Fruit fly (Drosophila melanogaster): ENCODE results near the gene CG12531.

CG12531 gene

DNA sequence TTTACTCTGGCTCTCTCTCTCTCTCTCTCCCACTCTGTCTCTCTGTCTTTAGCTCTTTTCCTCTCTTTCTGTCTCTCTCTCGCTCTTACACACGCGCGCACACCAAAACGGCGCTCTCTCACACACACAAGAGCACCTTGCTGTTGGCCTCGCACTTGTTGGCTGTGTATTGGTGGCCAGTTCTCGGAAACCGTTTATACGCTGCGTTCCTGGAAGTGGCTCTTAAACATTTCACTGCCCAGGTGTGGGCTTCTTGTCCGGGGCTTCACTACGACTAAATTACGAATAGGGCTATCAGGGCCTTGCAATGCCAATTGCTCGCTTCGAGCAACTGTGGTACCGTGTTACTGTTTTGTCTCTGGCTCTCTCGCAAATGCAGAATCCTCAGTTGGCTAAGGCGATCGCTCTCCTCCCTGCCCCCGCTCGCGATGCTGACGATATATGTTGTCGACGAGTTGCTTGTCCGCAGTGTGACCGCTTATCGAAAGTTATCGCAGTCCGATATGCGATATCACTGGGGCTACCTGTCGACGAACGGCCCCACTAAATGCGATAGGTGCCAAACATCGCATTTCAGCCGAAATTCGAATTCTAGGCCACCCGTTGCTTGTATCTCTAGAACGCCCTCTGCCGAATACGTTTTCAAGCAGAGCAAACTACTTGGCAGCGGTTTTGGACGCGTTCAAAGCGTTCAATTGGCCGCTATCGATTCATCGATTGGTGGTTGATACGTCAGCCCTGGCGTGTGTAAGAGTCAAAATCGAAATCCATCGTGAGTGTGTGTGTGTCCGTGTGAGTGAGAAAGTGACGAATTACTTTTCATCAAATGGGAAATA is 35.5 kb upstream of the CG12531 start, which contains the start of the genes dome and Ubqn (continued):
- TF ChIP-seq sc (optimal IDR thresholded peaks at IDR 0.05) (no peak), sc (GFP tag; optimal IDR thresholded peaks at IDR 0.05) (no peak), CG4730 (GFP tag; IDR thresholded peaks at IDR 0.05) (no peak), Dp (GFP tag; optimal IDR thresholded peaks at IDR 0.05) (peak; percentile 49), ara (GFP tag; IDR thresholded peaks at IDR 0.05) (no peak), Asciz (GFP tag; optimal IDR thresholded peaks at IDR 0.05) (no peak), CG11560 (tag; IDR thresholded peaks at IDR 0.05) (no peak), dpn (GFP tag; optimal IDR thresholded peaks at IDR 0.05) (peak in 1 of 2 experiments; percentile 30), CG30431 (GFP tag; optimal IDR thresholded peaks at IDR 0.05) (no peak), CG18619 (GFP tag; optimal IDR thresholded peaks at IDR 0.05) (no peak), CG5180 (GFP tag; optimal IDR thresholded peaks at IDR 0.05) (peak; percentile 23), abd-A (tag; optimal IDR thresholded peaks at IDR 0.05) (no peak), CG11085 (GFP tag; IDR thresholded peaks at IDR 0.05) (no peak), tio (GFP tag; optimal IDR thresholded peaks at IDR 0.05) (no peak), CG7963 (GFP tag; IDR thresholded peaks at IDR 0.05; ENCODE audit: partially characterized antibody) (peak; percentile 85), her (GFP tag; optimal IDR thresholded peaks at IDR 0.05) (no peak), Side (GFP tag; optimal IDR thresholded peaks at IDR 0.05) (peak; percentile 7), odd (GFP tag; optimal IDR thresholded peaks at IDR 0.05) (peak; percentile 11), HLH54F (GFP tag; optimal IDR thresholded peaks at IDR 0.05) (no peak), PHDP (tag; optimal IDR thresholded peaks at IDR 0.05) (no peak), CG17829 (tag; optimal IDR thresholded peaks at IDR 0.05) (no peak), Sox100B (GFP tag; optimal IDR thresholded peaks at IDR 0.05) (no peak), CG5953 (GFP tag; IDR thresholded peaks at IDR 0.05) (no peak), CG7839 (tag; optimal IDR thresholded peaks at IDR 0.05) (no peak), Dip2 (GFP tag; IDR thresholded peaks at IDR 0.05) (no peak), Pdp1 (GFP tag; optimal IDR thresholded peaks at IDR 0.05) (peak in 1 of 2 experiments; percentile 36), CG11696 (GFP tag; IDR thresholded peaks at IDR 0.05) (no peak), stc (GFP tag; IDR thresholded peaks at IDR 0.05) (no peak), CG12659 (GFP tag; optimal IDR thresholded peaks at IDR 0.05) (peak; percentile 79), CG14710 (tag; optimal IDR thresholded peaks at IDR 0.05) (peak; percentile 76), jigr1 (GFP tag; IDR thresholded peaks at IDR 0.05) (no peak), Adf1 (GFP tag; IDR thresholded peaks at IDR 0.05) (peak; percentile 28; the same call in 1 of the 2 replicates), Vsx1 (GFP tag; optimal IDR thresholded peaks at IDR 0.05) (no peak), CG7786 (GFP tag; optimal IDR thresholded peaks at IDR 0.05) (no peak), trh (GFP tag; optimal IDR thresholded peaks at IDR 0.05) (no peak), CG2116 (GFP tag; optimal IDR thresholded peaks at IDR 0.05) (peak; percentile 93), ind (GFP tag; optimal IDR thresholded peaks at IDR 0.05) (no peak), CG16815 (GFP tag; optimal IDR thresholded peaks at IDR 0.05) (no peak), Aef1 (GFP tag; IDR thresholded peaks at IDR 0.05) (no peak), CG3726 (GFP tag; IDR thresholded peaks at IDR 0.05) (no peak), CG1792 (GFP tag; optimal IDR thresholded peaks at IDR 0.05) (no peak), Nf-YB (GFP tag; optimal IDR thresholded peaks at IDR 0.05) (peak; percentile 4), CG11247 (GFP tag; IDR thresholded peaks at IDR 0.05) (no peak), sna (GFP tag; IDR thresholded peaks at IDR 0.05; ENCODE audit: partially characterized antibody) (peak; percentile 88), CG6254 (GFP tag; optimal IDR thresholded peaks at IDR 0.05) (no peak), Lim3 (GFP tag; IDR thresholded peaks at IDR 0.05) (no peak), Hr78 (GFP tag; optimal IDR thresholded peaks at IDR 0.05) (no peak), gfzf (GFP tag; optimal IDR thresholded peaks at IDR 0.05) (peak; percentile 74), CG2202 (tag; optimal IDR thresholded peaks at IDR 0.05) (no peak)
